Fruit fly (Drosophila melanogaster) Kc167 (cell line): ENCODE measurements around the gene Obp19b.

Experiments used
- Myc ChIP-seq: fragments of >200 bp; optimal IDR thresholded peaks from 2 replicates; lab custom pipeline; 2017; ENCODE audit warnings: missing external identifiers
- h ChIP-seq: fragments of >200 bp; optimal IDR thresholded peaks from 3 replicates; lab custom pipeline; 2018; ENCODE audit warnings: missing external identifiers
- psq ChIP-seq: fragments of >200 bp; optimal IDR thresholded peaks from 2 replicates; lab custom pipeline; 2017; ENCODE audit warnings: missing external identifiers

DNA sequence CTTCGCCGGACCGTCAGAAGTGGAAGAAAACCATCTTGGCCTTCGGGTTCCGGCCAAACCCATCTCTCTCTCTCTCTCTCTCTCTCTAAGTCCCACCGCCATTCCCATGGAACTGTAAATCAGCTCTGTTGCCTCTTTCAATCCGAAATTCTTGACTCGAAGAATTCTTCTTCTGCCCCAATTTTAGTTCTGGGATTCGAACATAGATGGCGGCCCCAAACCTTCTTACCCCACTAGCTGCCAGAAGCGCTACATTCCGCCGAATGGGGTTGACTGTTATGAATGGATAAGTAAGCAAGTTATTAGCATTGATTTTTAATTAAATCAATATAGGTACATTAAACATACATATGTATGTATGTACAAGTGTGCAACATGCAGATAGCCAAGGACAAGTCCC, 30.7 kb upstream of the Obp19b start:
- no peak for TF ChIP-seq psq (lab: Kevin White, UChicago)
- TF ChIP-seq Myc (lab: Kevin White, UChicago): no peak
- no peak for TF ChIP-seq h (lab: Kevin White, UChicago)
